Worm (Caenorhabditis elegans): ENCODE results near the gene dnj-15.
A peak's percentile ranks its signal among the peaks of the same experiment; 100 is the strongest.

DNA sequence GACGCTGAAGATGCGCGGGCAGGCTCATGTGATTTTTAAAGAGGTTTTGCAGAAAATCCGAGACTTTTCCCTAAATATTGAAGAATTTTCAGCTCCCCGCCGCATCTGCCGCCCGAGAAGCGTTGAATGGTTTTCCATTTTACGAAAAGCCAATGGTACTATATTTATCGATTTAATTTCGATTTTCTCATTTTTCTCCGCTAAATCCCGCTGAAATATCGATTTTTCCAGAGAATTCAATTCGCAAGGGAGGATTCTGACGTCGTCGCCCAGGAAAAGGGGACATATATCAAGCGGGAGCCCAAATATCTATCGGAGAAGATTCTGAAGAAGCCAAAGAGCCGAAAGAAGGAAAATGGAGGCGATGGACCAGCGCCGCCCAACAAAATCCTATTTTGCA, 3.9 kb upstream of the dnj-15 start:
- TF ChIP-seq cog-1 (tag; optimal IDR thresholded peaks at IDR 0.05): no peak
- no peak for TF ChIP-seq ztf-29 (GFP tag; IDR thresholded peaks at IDR 0.05)
- no peak for TF ChIP-seq flt-1 (GFP tag; IDR thresholded peaks at IDR 0.05)
- peak; percentile 54 for TF ChIP-seq T22C8.4 (GFP tag; IDR thresholded peaks at IDR 0.05)
- no peak for TF ChIP-seq tab-1 (GFP tag; IDR thresholded peaks at IDR 0.05)
- TF ChIP-seq ref-1 (GFP tag; conservative IDR thresholded peaks at IDR 0.05): no peak
- TF ChIP-seq ztf-23 (GFP tag; IDR thresholded peaks at IDR 0.05): no peak

Data from whole organism, midembryonic.